Fruit fly (Drosophila melanogaster) whole organism, embryonic: Measurements from ENCODE around the gene CG44261.

ENCODE experiments used
- CG10366 ChIP-seq: fragments of 200-800 bp; sonication (Bioruptor generic); IDR thresholded peaks from 2 replicates; pipeline ENCODE4 v1.3.6; 2022; ENCODE audit warnings: missing biosample characterization, missing genetic modification characterization
- CG10565 ChIP-seq: fragments of 200-800 bp; sonication (Bioruptor generic); optimal IDR thresholded peaks from 3 replicates; lab custom pipeline; 2016; ENCODE audit warnings: missing biosample characterization, mild to moderate bottlenecking, missing genetic modification characterization
- CG11247 ChIP-seq: fragments of 200-800 bp; sonication (Bioruptor generic); IDR thresholded peaks from 2 replicates; pipeline ENCODE4 v1.3.6; 2022; ENCODE audit warnings: missing biosample characterization, missing genetic modification characterization
- CG11695 ChIP-seq: fragments of 200-800 bp; sonication (Bioruptor generic); IDR thresholded peaks from 3 replicates; pipeline ENCODE4 v1.3.6; 2022; ENCODE audit warnings: missing biosample characterization, missing genetic modification characterization
- CG11696 ChIP-seq: fragments of 200-800 bp; sonication (Bioruptor generic); IDR thresholded peaks from 2 replicates; pipeline ENCODE4 v1.3.6; 2022; ENCODE audit warnings: missing biosample characterization, missing genetic modification characterization
- CG12236 ChIP-seq: fragments of 200-800 bp; sonication (Bioruptor generic); optimal IDR thresholded peaks from 2 replicates; lab custom pipeline; 2016; ENCODE audit warnings: missing biosample characterization, missing genetic modification characterization
- CG13424 ChIP-seq: fragments of 200-800 bp; sonication (Bioruptor generic); optimal IDR thresholded peaks from 2 replicates; lab custom pipeline; 2019; ENCODE audit warnings: missing biosample characterization, mild to moderate bottlenecking, missing genetic modification characterization, moderate library complexity
- CG18011 ChIP-seq: fragments of 200-800 bp; sonication (Bioruptor generic); optimal IDR thresholded peaks from 2 replicates; lab custom pipeline; 2017; ENCODE audit warnings: missing biosample characterization, missing genetic modification characterization, mild to moderate bottlenecking, moderate library complexity, missing genotype
- CG18262 ChIP-seq: fragments of 200-800 bp; optimal IDR thresholded peaks from 3 replicates; lab custom pipeline; 2019; ENCODE audit warnings: missing biosample characterization, mild to moderate bottlenecking, missing genetic modification characterization, moderate library complexity
- CG2712 ChIP-seq: fragments of 200-800 bp; optimal IDR thresholded peaks from 3 replicates; lab custom pipeline; 2019; ENCODE audit warnings: missing biosample characterization, mild to moderate bottlenecking, missing genetic modification characterization, moderate library complexity
- CG32772 ChIP-seq: fragments of 200-800 bp; sonication (Bioruptor generic); IDR thresholded peaks from 2 replicates; pipeline ENCODE4 v1.3.6; 2022; ENCODE audit warnings: missing biosample characterization, missing genetic modification characterization
- CG4854 ChIP-seq: fragments of 200-800 bp; sonication (Bioruptor generic); optimal IDR thresholded peaks from 2 replicates; lab custom pipeline; 2016; ENCODE audit warnings: missing biosample characterization, missing genetic modification characterization, inconsistent platforms
- CG7745 ChIP-seq: fragments of 200-800 bp; sonication (Bioruptor generic); optimal IDR thresholded peaks from 2 replicates; lab custom pipeline; 2018; ENCODE audit warnings: missing biosample characterization, mild to moderate bottlenecking, missing genetic modification characterization, moderate library complexity
- CG8924 ChIP-seq: fragments of 200-800 bp; optimal IDR thresholded peaks from 3 replicates; lab custom pipeline; 2019; ENCODE audit warnings: missing biosample characterization, mild to moderate bottlenecking, missing genetic modification characterization, moderate library complexity
- CG9437 ChIP-seq: fragments of 200-800 bp; sonication (Bioruptor generic); optimal IDR thresholded peaks from 2 replicates; lab custom pipeline; 2018; ENCODE audit warnings: missing biosample characterization, mild to moderate bottlenecking, missing genetic modification characterization
- CG9817 ChIP-seq: fragments of 200-800 bp; sonication (Bioruptor generic); optimal IDR thresholded peaks from 2 replicates; lab custom pipeline; 2018; ENCODE audit warnings: missing biosample characterization, mild to moderate bottlenecking, missing genetic modification characterization, moderate library complexity
- Dek ChIP-seq: fragments of 200-800 bp; sonication (Bioruptor generic); optimal IDR thresholded peaks from 3 replicates; lab custom pipeline; 2019; ENCODE audit warnings: missing biosample characterization, mild to moderate bottlenecking, missing genetic modification characterization, moderate library complexity
- Doc3 ChIP-seq: fragments of 200-800 bp; sonication (Bioruptor generic); IDR thresholded peaks from 3 replicates; pipeline ENCODE4 v1.3.6; 2022; ENCODE audit warnings: missing biosample characterization, missing genetic modification characterization; ENCODE audit not compliant: partially characterized antibody
- HmgD ChIP-seq: fragments of 200-800 bp; sonication (Bioruptor generic); optimal IDR thresholded peaks from 3 replicates; lab custom pipeline; 2016; ENCODE audit warnings: missing biosample characterization, missing genetic modification characterization
- HmgZ ChIP-seq: fragments of 200-800 bp; sonication (Bioruptor generic); optimal IDR thresholded peaks from 2 replicates; lab custom pipeline; 2018; ENCODE audit warnings: missing biosample characterization, mild to moderate bottlenecking, missing genetic modification characterization
- Mes4 ChIP-seq: fragments of 200-800 bp; sonication (Bioruptor generic); optimal IDR thresholded peaks from 2 replicates; lab custom pipeline; 2016; ENCODE audit warnings: missing biosample characterization, missing genetic modification characterization
- NfI ChIP-seq: fragments of 200-800 bp; sonication (Bioruptor generic); optimal IDR thresholded peaks from 3 replicates; lab custom pipeline; 2018; ENCODE audit warnings: missing biosample characterization, mild to moderate bottlenecking, missing genetic modification characterization, moderate library complexity
- Oli ChIP-seq: fragments of 200-800 bp; sonication (Bioruptor generic); optimal IDR thresholded peaks from 2 replicates; lab custom pipeline; 2018; ENCODE audit warnings: missing biosample characterization, mild to moderate bottlenecking, missing genetic modification characterization, moderate library complexity
- Sox100B ChIP-seq: fragments of 200-800 bp; sonication (Bioruptor generic); optimal IDR thresholded peaks from 3 replicates; lab custom pipeline; 2018; ENCODE audit warnings: missing biosample characterization, mild to moderate bottlenecking, missing genetic modification characterization
- bsh ChIP-seq, 2 experiments: fragments of 200-800 bp; sonication (Bioruptor generic); optimal IDR thresholded peaks; 2 replicates each; lab custom pipeline; 2017 to 2018; ENCODE audit warnings: mild to moderate bottlenecking in 2 of 2, missing biosample characterization in 2 of 2, missing genetic modification characterization in 2 of 2, moderate library complexity in 1 of 2
- cg ChIP-seq: fragments of 200-800 bp; sonication (Bioruptor generic); optimal IDR thresholded peaks from 3 replicates; lab custom pipeline; 2019; ENCODE audit warnings: missing biosample characterization, mild to moderate bottlenecking, missing genetic modification characterization, moderate library complexity
- gsb-n ChIP-seq: fragments of 200-800 bp; sonication (Bioruptor generic); optimal IDR thresholded peaks from 3 replicates; lab custom pipeline; 2018; ENCODE audit warnings: missing biosample characterization, mild to moderate bottlenecking, missing genetic modification characterization
- her ChIP-seq: fragments of 200-800 bp; sonication (Bioruptor generic); optimal IDR thresholded peaks from 2 replicates; lab custom pipeline; 2016; ENCODE audit warnings: missing biosample characterization, missing genetic modification characterization
- kah ChIP-seq: fragments of 200-800 bp; sonication (Bioruptor generic); optimal IDR thresholded peaks from 2 replicates; lab custom pipeline; 2018; ENCODE audit warnings: missing biosample characterization, mild to moderate bottlenecking, missing genetic modification characterization
- nerfin-1 ChIP-seq: fragments of 200-800 bp; sonication (Bioruptor generic); optimal IDR thresholded peaks from 3 replicates; lab custom pipeline; 2019; ENCODE audit warnings: missing biosample characterization, mild to moderate bottlenecking, missing genetic modification characterization, moderate library complexity
- nmo ChIP-seq: fragments of 200-800 bp; sonication (Bioruptor generic); optimal IDR thresholded peaks from 2 replicates; lab custom pipeline; 2018; ENCODE audit warnings: missing biosample characterization, mild to moderate bottlenecking, missing genetic modification characterization, moderate library complexity
- nom ChIP-seq: fragments of 200-800 bp; sonication (Bioruptor generic); optimal IDR thresholded peaks from 2 replicates; lab custom pipeline; 2017; ENCODE audit warnings: missing biosample characterization, missing genetic modification characterization, mild to moderate bottlenecking, moderate library complexity, missing genetic modification reagents
- pros ChIP-seq: fragments of 200-800 bp; sonication (Bioruptor generic); optimal IDR thresholded peaks from 3 replicates; lab custom pipeline; 2019; ENCODE audit warnings: missing biosample characterization, mild to moderate bottlenecking, missing genetic modification characterization, moderate library complexity
- psq ChIP-seq: fragments of 200-800 bp; sonication (Bioruptor generic); optimal IDR thresholded peaks from 2 replicates; lab custom pipeline; 2017; ENCODE audit warnings: missing biosample characterization, missing genetic modification characterization
- tap ChIP-seq: fragments of 200-800 bp; optimal IDR thresholded peaks from 3 replicates; lab custom pipeline; 2019; ENCODE audit warnings: missing biosample characterization, mild to moderate bottlenecking, missing genetic modification characterization, moderate library complexity
- tx ChIP-seq: fragments of 200-800 bp; sonication (Bioruptor generic); optimal IDR thresholded peaks from 2 replicates; lab custom pipeline; 2016; ENCODE audit warnings: missing biosample characterization, missing genetic modification characterization

The CG44261 gene

dm6 chr3R:9417577-9418334 lies 9.8 kb upstream of the CG44261 start, which contains the start of gene ps (continued):
- TF ChIP-seq CG8924 (tag; lab: Kevin White, UChicago) (peak; percentile 61), tx (GFP tag; lab: Kevin White, UChicago) (no peak), CG11695 (GFP tag; lab: Robert Waterston, UW) (no peak), CG7745 (tag; lab: Kevin White, UChicago) (no peak), kah (GFP tag; lab: Kevin White, UChicago) (peak; percentile 99), Oli (no peak), cg (peak; percentile 83), nerfin-1 (tag; lab: Kevin White, UChicago) (peak; percentile 98), tap (tag; lab: Kevin White, UChicago) (no peak), bsh (GFP tag; optimal IDR thresholded peaks at IDR 0.05; lab: Kevin White, UChicago) (peak in 1 of 2 experiments; percentile 32), Mes4 (no peak), CG4854 (no peak), CG18011 (GFP tag; lab: Kevin White, UChicago) (peak; percentile 5), CG11247 (GFP tag; lab: Robert Waterston, UW) (no peak), CG13424 (no peak), HmgD (no peak), CG10366 (GFP tag; lab: Robert Waterston, UW) (no peak), nom (peak; percentile 50), Sox100B (GFP tag; lab: Kevin White, UChicago) (no peak), CG11696 (no peak), Dek (peak; percentile 21), CG2712 (no peak), HmgZ (peak; percentile 23), CG12236 (GFP tag; lab: Kevin White, UChicago) (no peak), Doc3 (GFP tag; lab: Robert Waterston, UW) (no peak), gsb-n (tag; lab: Kevin White, UChicago) (no peak), CG18262 (tag; lab: Kevin White, UChicago) (no peak), CG32772 (GFP tag; lab: Robert Waterston, UW) (no peak), pros (GFP tag; lab: Kevin White, UChicago) (peak; percentile 15), nmo (GFP tag; lab: Kevin White, UChicago) (no peak), her (peak; percentile 42), NfI (GFP tag; lab: Kevin White, UChicago) (peak; percentile 50)

dm6 chr3R:9416951-9417350 lies 9.0 kb upstream of the CG44261 start:
- TF ChIP-seq psq (GFP tag; lab: Kevin White, UChicago), result no peak
- TF ChIP-seq CG9817 (tag; lab: Kevin White, UChicago), result no peak
- TF ChIP-seq CG9437 (GFP tag; lab: Kevin White, UChicago), result peak; percentile 56
- no peak for TF ChIP-seq CG10565 (GFP tag; lab: Kevin White, UChicago)
- TF ChIP-seq, all 482 proteins: peak for 1
